Fruit fly (Drosophila melanogaster) whole organism, adult: ENCODE results near the gene RpL17.

Experiments
- CG5204 ChIP-seq: fragments of 200-800 bp; sonication (Bioruptor generic); optimal IDR thresholded peaks from 2 replicates; lab custom pipeline; 2016; ENCODE audit warnings: missing biosample characterization, missing genetic modification characterization
- CG7101 ChIP-seq: fragments of 200-800 bp; sonication (Bioruptor generic); optimal IDR thresholded peaks from 2 replicates; lab custom pipeline; 2018; ENCODE audit warnings: missing biosample characterization, mild to moderate bottlenecking, missing genetic modification characterization, moderate library complexity
- pad ChIP-seq: fragments of 200-800 bp; sonication (Bioruptor generic); optimal IDR thresholded peaks from 3 replicates; lab custom pipeline; 2017; ENCODE audit warnings: missing biosample characterization, missing genetic modification characterization, mild to moderate bottlenecking, moderate library complexity, missing genetic modification reagents

DNA sequence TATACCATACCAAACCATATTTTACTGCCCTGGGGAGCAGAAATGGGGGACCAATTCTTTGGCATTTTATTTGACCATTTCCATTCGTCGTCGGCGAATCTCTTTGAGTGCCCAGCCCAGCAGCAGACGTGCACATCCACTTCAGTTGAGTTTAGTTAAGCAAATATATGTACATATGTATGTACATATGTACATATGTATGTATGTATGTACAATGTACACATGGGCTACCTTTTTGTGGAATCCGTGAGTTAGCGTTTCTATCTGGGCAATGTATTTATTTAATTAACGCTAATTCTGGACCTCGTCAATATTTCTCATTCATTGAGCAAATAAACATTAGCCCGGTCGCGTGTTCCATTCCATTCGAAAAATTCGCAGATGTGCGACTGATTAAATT is 24.1 kb downstream of the RpL17 start:
- TF ChIP-seq CG5204 (GFP tag; lab: Kevin White, UChicago) (no peak), pad (GFP tag; lab: Kevin White, UChicago) (no peak), CG7101 (tag; lab: Kevin White, UChicago) (no peak)
